Worm (Caenorhabditis elegans): ENCODE results near the gene ZK1320.2.

The ZK1320.2 gene

DNA sequence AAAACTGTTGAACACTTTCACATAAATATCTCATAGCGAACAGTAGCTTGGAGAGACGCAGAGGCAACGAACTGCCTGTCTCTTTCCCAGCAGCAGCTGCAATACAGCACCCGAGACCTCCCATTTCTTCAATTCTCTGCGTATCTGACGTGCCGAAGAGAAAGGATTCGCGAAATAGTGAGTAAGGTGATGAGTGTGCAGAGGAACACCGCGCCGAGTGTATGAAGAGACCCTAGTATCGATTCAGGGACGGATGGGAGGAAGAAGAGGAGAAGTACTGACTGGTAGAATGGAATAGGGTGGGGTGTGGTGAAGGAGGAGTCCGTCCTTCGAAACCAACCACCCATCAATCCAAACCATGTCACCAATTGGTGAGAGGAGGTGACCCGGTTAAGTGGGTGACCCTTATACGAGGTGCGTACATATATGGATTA is 12.7 kb downstream of the ZK1320.2 start (continued):
- TF ChIP-seq nhr-11 (tag; optimal IDR thresholded peaks at IDR 0.05): no peak
- no peak for TF ChIP-seq fkh-6 (tag; optimal IDR thresholded peaks at IDR 0.05)
- TF ChIP-seq ets-4 (tag; optimal IDR thresholded peaks at IDR 0.05): peak; percentile 18
- TF ChIP-seq npax-4 (tag; optimal IDR thresholded peaks at IDR 0.05): no peak
- TF ChIP-seq ceh-2 (tag; optimal IDR thresholded peaks at IDR 0.05): peak; percentile 45
- no peak for TF ChIP-seq elt-4 (tag; optimal IDR thresholded peaks at IDR 0.05)
- TF ChIP-seq ttx-3 (tag; optimal IDR thresholded peaks at IDR 0.05): no peak
- no peak for TF ChIP-seq Y22D7AL.16 (tag; optimal IDR thresholded peaks at IDR 0.05)
- TF ChIP-seq nfya-1 (tag; optimal IDR thresholded peaks at IDR 0.05): peak; percentile 89
- TF ChIP-seq ceh-18 (tag; optimal IDR thresholded peaks at IDR 0.05): peak; percentile 56
- no peak for TF ChIP-seq ceh-22 (tag; optimal IDR thresholded peaks at IDR 0.05)
- no peak for TF ChIP-seq hlh-8 (tag; optimal IDR thresholded peaks at IDR 0.05)
- no peak for TF ChIP-seq nhr-232 (tag; optimal IDR thresholded peaks at IDR 0.05)
- no peak for TF ChIP-seq lin-11 (tag; optimal IDR thresholded peaks at IDR 0.05)
- TF ChIP-seq hlh-6 (tag; optimal IDR thresholded peaks at IDR 0.05): peak; percentile 40
- no peak for TF ChIP-seq K02D7.2 (tag; optimal IDR thresholded peaks at IDR 0.05)
- TF ChIP-seq pros-1 (tag; optimal IDR thresholded peaks at IDR 0.05): peak; percentile 78
- no peak for TF ChIP-seq F13H6.1 (tag; optimal IDR thresholded peaks at IDR 0.05)
- no peak for TF ChIP-seq C38D4.7 (GFP tag; optimal IDR thresholded peaks at IDR 0.05)
- TF ChIP-seq fkh-10 (GFP tag; optimal IDR thresholded peaks at IDR 0.05): no peak
- peak; percentile 58 for TF ChIP-seq dmd-4 (tag; optimal IDR thresholded peaks at IDR 0.05; ENCODE audit: borderline replicate concordance)
- peak; percentile 59 for TF ChIP-seq rnt-1 (tag; optimal IDR thresholded peaks at IDR 0.05)
- no peak for TF ChIP-seq che-1 (tag; optimal IDR thresholded peaks at IDR 0.05)
- peak; percentile 31 for TF ChIP-seq K09A11.1 (tag; optimal IDR thresholded peaks at IDR 0.05; ENCODE audit: insufficient read depth)
- no peak for TF ChIP-seq ceh-45 (GFP tag; IDR thresholded peaks at IDR 0.05)
- no peak for TF ChIP-seq hlh-13 (GFP tag; optimal IDR thresholded peaks at IDR 0.05)
- TF ChIP-seq unc-3 (GFP tag; conservative IDR thresholded peaks at IDR 0.05): no peak
- TF ChIP-seq unc-3 (tag; optimal IDR thresholded peaks at IDR 0.05): no peak

DNA sequence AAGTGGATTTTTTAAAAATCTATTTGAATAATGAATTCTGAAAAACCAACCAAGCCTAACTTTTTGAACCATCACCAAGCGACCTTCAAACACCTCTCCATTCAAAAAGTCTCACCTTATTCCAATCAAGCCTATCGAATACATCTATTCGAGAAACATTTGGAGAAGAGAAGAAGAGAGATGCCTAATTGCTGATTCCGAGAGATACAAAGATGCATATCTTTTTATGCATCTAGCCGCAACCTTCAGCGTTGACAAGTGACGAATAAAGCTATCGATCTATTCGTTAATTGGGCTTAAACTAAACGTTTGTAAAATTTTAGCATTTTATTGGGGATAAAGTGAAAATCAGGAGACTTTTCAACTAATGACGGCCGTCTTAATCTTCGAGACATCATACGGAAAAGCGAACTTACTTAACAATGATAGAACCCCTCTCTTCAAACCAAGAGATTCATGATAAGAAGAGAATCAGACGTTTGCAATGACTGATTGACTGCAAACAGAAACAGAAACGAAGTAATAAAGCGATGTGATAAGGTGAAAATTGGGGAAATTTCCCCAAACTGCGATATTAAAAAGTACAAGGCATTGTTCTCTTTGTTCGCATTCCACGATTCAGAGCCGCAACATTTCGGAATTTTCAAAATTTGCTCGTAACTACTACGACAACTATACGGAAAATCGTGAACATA is 13.7 kb downstream of the ZK1320.2 start:
- TF ChIP-seq nhr-11 (tag; optimal IDR thresholded peaks at IDR 0.05) (no peak), ceh-48 (tag; optimal IDR thresholded peaks at IDR 0.05) (no peak), sox-2 (GFP tag; IDR thresholded peaks at IDR 0.05) (no peak), hlh-30 (tag; optimal IDR thresholded peaks at IDR 0.05; ENCODE audit: insufficient read depth) (no peak), ceh-6 (GFP tag; optimal IDR thresholded peaks at IDR 0.05) (no peak), gmeb-2 (tag; optimal IDR thresholded peaks at IDR 0.05) (no peak), ceh-31 (tag; optimal IDR thresholded peaks at IDR 0.05) (no peak), dve-1 (tag; optimal IDR thresholded peaks at IDR 0.05) (no peak), unc-55 (GFP tag; optimal IDR thresholded peaks at IDR 0.05) (peak; percentile 39), elt-2 (tag; optimal IDR thresholded peaks at IDR 0.05) (peak; percentile 46), rnt-1 (tag; optimal IDR thresholded peaks at IDR 0.05) (peak; percentile 77), ceh-45 (GFP tag; IDR thresholded peaks at IDR 0.05) (no peak), mec-3 (tag; optimal IDR thresholded peaks at IDR 0.05; ENCODE audit: borderline replicate concordance) (no peak), ztf-16 (tag; optimal IDR thresholded peaks at IDR 0.05) (no peak)

ce11 chrII:9644438-9644837 is 14.4 kb downstream of the ZK1320.2 start, which contains the start of gene fzr-1:
fzr-1 (minus strand) TSS chrII:9644466.
- no peak for TF ChIP-seq dmd-4 (tag; optimal IDR thresholded peaks at IDR 0.05; ENCODE audit: borderline replicate concordance)
- TF ChIP-seq elt-2 (tag; optimal IDR thresholded peaks at IDR 0.05): peak; percentile 16
- TF ChIP-seq nhr-232 (tag; optimal IDR thresholded peaks at IDR 0.05): no peak
- no peak for TF ChIP-seq nfya-1 (tag; optimal IDR thresholded peaks at IDR 0.05)
- no peak for TF ChIP-seq ceh-22 (tag; optimal IDR thresholded peaks at IDR 0.05)
